Worm (Caenorhabditis elegans): ENCODE data around the gene F39E9.14.

ce11 chrII:3318839-3319238 is 28.4 kb upstream of the F39E9.14 start:
- TF ChIP-seq W03F9.2 (tag; optimal IDR thresholded peaks at IDR 0.05) (no peak), him-1 (tag; optimal IDR thresholded peaks at IDR 0.05) (no peak)
